Fruit fly (Drosophila melanogaster) whole organism, embryonic: ENCODE measurements around the gene CG9706.

ENCODE experiments used
- Adf1 ChIP-seq: fragments of 200-800 bp; sonication (Bioruptor generic); IDR thresholded peaks from 2 replicates; pipeline ENCODE4 v1.3.6; 2022; ENCODE audit warnings: missing biosample characterization, missing genetic modification characterization
- Bteb2 ChIP-seq: fragments of 200-800 bp; sonication (Bioruptor generic); optimal IDR thresholded peaks from 2 replicates; lab custom pipeline; 2016; ENCODE audit warnings: missing biosample characterization, missing genetic modification characterization
- CG10209 ChIP-seq: fragments of 200-800 bp; sonication (Bioruptor generic); optimal IDR thresholded peaks from 3 replicates; lab custom pipeline; 2017; ENCODE audit warnings: missing biosample characterization, mild to moderate bottlenecking, missing genetic modification characterization, missing genetic modification reagents
- CG1233 ChIP-seq: fragments of 200-800 bp; sonication (Bioruptor generic); optimal IDR thresholded peaks from 4 replicates; lab custom pipeline; 2018; ENCODE audit warnings: missing biosample characterization, mild to moderate bottlenecking, missing genetic modification characterization
- CG14050 ChIP-seq: fragments of 200-800 bp; sonication (Bioruptor generic); IDR thresholded peaks from 3 replicates; pipeline ENCODE4 v1.3.6; 2022; ENCODE audit warnings: missing biosample characterization, missing genetic modification characterization
- CG15073 ChIP-seq: fragments of 200-800 bp; sonication (Bioruptor generic); optimal IDR thresholded peaks from 2 replicates; lab custom pipeline; 2016; ENCODE audit warnings: missing biosample characterization, missing genetic modification characterization
- CG1603 ChIP-seq: fragments of 200-800 bp; sonication (Bioruptor generic); optimal IDR thresholded peaks from 2 replicates; lab custom pipeline; 2019; ENCODE audit warnings: missing biosample characterization, mild to moderate bottlenecking, missing genetic modification characterization, moderate library complexity
- CG17912 ChIP-seq: fragments of 200-800 bp; sonication (Bioruptor generic); optimal IDR thresholded peaks from 2 replicates; lab custom pipeline; 2018; ENCODE audit warnings: missing biosample characterization, mild to moderate bottlenecking, missing genetic modification characterization
- CG18011 ChIP-seq: fragments of 200-800 bp; sonication (Bioruptor generic); optimal IDR thresholded peaks from 2 replicates; lab custom pipeline; 2017; ENCODE audit warnings: missing biosample characterization, missing genetic modification characterization, mild to moderate bottlenecking, moderate library complexity, missing genotype
- CG33213 ChIP-seq: fragments of 200-800 bp; sonication (Bioruptor generic); optimal IDR thresholded peaks from 3 replicates; lab custom pipeline; 2016; ENCODE audit warnings: missing biosample characterization, missing genetic modification characterization
- CG42726 ChIP-seq: fragments of 200-800 bp; sonication (Bioruptor generic); IDR thresholded peaks from 2 replicates; pipeline ENCODE4 v1.3.6; 2022; ENCODE audit warnings: missing biosample characterization, missing genetic modification characterization; ENCODE audit not compliant: partially characterized antibody
- CG7928 ChIP-seq: fragments of 200-800 bp; sonication (Bioruptor generic); optimal IDR thresholded peaks from 2 replicates; lab custom pipeline; 2017; ENCODE audit warnings: missing biosample characterization, mild to moderate bottlenecking, missing genetic modification characterization
- CG7963 ChIP-seq: fragments of 200-800 bp; sonication (Bioruptor generic); IDR thresholded peaks from 3 replicates; pipeline ENCODE4 v1.3.6; 2022; ENCODE audit warnings: missing biosample characterization, missing genetic modification characterization; ENCODE audit not compliant: partially characterized antibody
- CTCF ChIP-seq: fragments of 200-800 bp; sonication (Bioruptor generic); optimal IDR thresholded peaks from 2 replicates; lab custom pipeline; 2017; ENCODE audit warnings: missing biosample characterization, mild to moderate bottlenecking, missing genetic modification characterization, moderate library complexity
- Camta ChIP-seq: fragments of 200-800 bp; sonication (Bioruptor generic); optimal IDR thresholded peaks from 2 replicates; lab custom pipeline; 2016; ENCODE audit warnings: missing biosample characterization, missing genetic modification characterization
- D19B ChIP-seq: fragments of 200-800 bp; sonication (Bioruptor generic); optimal IDR thresholded peaks from 2 replicates; lab custom pipeline; 2017; ENCODE audit warnings: missing biosample characterization, mild to moderate bottlenecking, missing genetic modification characterization
- Dbx ChIP-seq: fragments of 200-800 bp; sonication (Bioruptor generic); IDR thresholded peaks from 3 replicates; pipeline ENCODE4 v1.3.6; 2022; ENCODE audit warnings: missing biosample characterization, missing genetic modification characterization
- Dip2 ChIP-seq: fragments of 200-800 bp; sonication (Bioruptor generic); IDR thresholded peaks from 2 replicates; pipeline ENCODE4 v1.3.6; 2022; ENCODE audit warnings: missing biosample characterization, missing genetic modification characterization
- HmgZ ChIP-seq: fragments of 200-800 bp; sonication (Bioruptor generic); optimal IDR thresholded peaks from 2 replicates; lab custom pipeline; 2018; ENCODE audit warnings: missing biosample characterization, mild to moderate bottlenecking, missing genetic modification characterization
- Kr ChIP-seq: fragments of 200-800 bp; sonication (Bioruptor generic); optimal IDR thresholded peaks from 2 replicates; lab custom pipeline; 2017; ENCODE audit warnings: missing biosample characterization, mild to moderate bottlenecking, missing genetic modification characterization
- Mrtf ChIP-seq: fragments of 200-800 bp; sonication (Bioruptor generic); IDR thresholded peaks from 3 replicates; pipeline ENCODE4 v1.3.6; 2022; ENCODE audit warnings: missing biosample characterization, missing genetic modification characterization
- Oli ChIP-seq: fragments of 200-800 bp; sonication (Bioruptor generic); optimal IDR thresholded peaks from 2 replicates; lab custom pipeline; 2018; ENCODE audit warnings: missing biosample characterization, mild to moderate bottlenecking, missing genetic modification characterization, moderate library complexity
- Poxn ChIP-seq: fragments of 200-800 bp; sonication (Bioruptor generic); IDR thresholded peaks from 2 replicates; pipeline ENCODE4 v1.3.6; 2022; ENCODE audit warnings: missing biosample characterization, missing genetic modification characterization
- ap ChIP-seq: fragments of 200-800 bp; sonication (Bioruptor generic); IDR thresholded peaks from 2 replicates; pipeline ENCODE4 v1.3.6; 2022; ENCODE audit warnings: missing biosample characterization, missing genetic modification characterization
- bcd ChIP-seq: fragments of 200-800 bp; sonication (Bioruptor generic); optimal IDR thresholded peaks from 2 replicates; lab custom pipeline; 2017; ENCODE audit warnings: missing biosample characterization, mild to moderate bottlenecking, missing genetic modification characterization
- bowl ChIP-seq: fragments of 200-800 bp; sonication (Bioruptor generic); IDR thresholded peaks from 2 replicates; pipeline ENCODE4 v1.3.6; 2022; ENCODE audit warnings: missing biosample characterization, missing genetic modification characterization
- btn ChIP-seq: fragments of 200-800 bp; sonication (Bioruptor generic); optimal IDR thresholded peaks from 2 replicates; lab custom pipeline; 2016; ENCODE audit warnings: missing biosample characterization, missing genetic modification characterization
- cg ChIP-seq: fragments of 200-800 bp; sonication (Bioruptor generic); optimal IDR thresholded peaks from 3 replicates; lab custom pipeline; 2019; ENCODE audit warnings: missing biosample characterization, mild to moderate bottlenecking, missing genetic modification characterization, moderate library complexity
- dm ChIP-seq: fragments of 200-800 bp; sonication (Bioruptor generic); optimal IDR thresholded peaks from 3 replicates; lab custom pipeline; 2016; ENCODE audit warnings: missing biosample characterization, missing genetic modification characterization
- dmrt99B ChIP-seq: fragments of 200-800 bp; sonication (Bioruptor generic); optimal IDR thresholded peaks from 2 replicates; lab custom pipeline; 2018; ENCODE audit warnings: missing biosample characterization, mild to moderate bottlenecking, missing genetic modification characterization, moderate library complexity
- gcm ChIP-seq: fragments of 200-800 bp; sonication (Bioruptor generic); optimal IDR thresholded peaks from 2 replicates; lab custom pipeline; 2019; ENCODE audit warnings: missing biosample characterization, mild to moderate bottlenecking, missing genetic modification characterization, moderate library complexity
- gcm2 ChIP-seq: fragments of 200-800 bp; sonication (Bioruptor generic); optimal IDR thresholded peaks from 2 replicates; lab custom pipeline; 2016; ENCODE audit warnings: missing biosample characterization, missing genetic modification characterization
- ind ChIP-seq: fragments of 200-800 bp; sonication (Bioruptor generic); optimal IDR thresholded peaks from 3 replicates; lab custom pipeline; 2016; ENCODE audit warnings: missing biosample characterization, missing genetic modification characterization
- insv ChIP-seq, 2 experiments: fragments of 200-800 bp; sonication (Bioruptor generic); optimal IDR thresholded peaks; 3 replicates each; lab custom pipeline; 2016 to 2018; ENCODE audit warnings: missing biosample characterization in 2 of 2, missing genetic modification characterization in 2 of 2
- inv ChIP-seq: fragments of 200-800 bp; sonication (Bioruptor generic); IDR thresholded peaks from 2 replicates; pipeline ENCODE4 v1.3.6; 2022; ENCODE audit warnings: missing biosample characterization, missing genetic modification characterization; ENCODE audit not compliant: partially characterized antibody
- lola ChIP-seq, 3 experiments: fragments of >200 bp in 2 of 3; fragments of 200-800 bp in 1 of 3; sonication (Bioruptor generic) in 1 of 3; optimal IDR thresholded peaks; 2 replicates each; lab custom pipeline; 2017 to 2019; ENCODE audit warnings: missing biosample characterization in 3 of 3, missing genetic modification characterization in 3 of 3, mild to moderate bottlenecking in 1 of 3, moderate library complexity in 1 of 3
- mld ChIP-seq: fragments of 200-800 bp; sonication (Bioruptor generic); IDR thresholded peaks from 3 replicates; pipeline ENCODE4 v1.3.6; 2022; ENCODE audit warnings: missing biosample characterization, missing genetic modification characterization; ENCODE audit not compliant: partially characterized antibody
- nau ChIP-seq: fragments of 200-800 bp; sonication (Bioruptor generic); optimal IDR thresholded peaks from 3 replicates; lab custom pipeline; 2017; ENCODE audit warnings: missing biosample characterization, mild to moderate bottlenecking, missing genetic modification characterization, missing genetic modification reagents
- nerfin-1 ChIP-seq: fragments of 200-800 bp; sonication (Bioruptor generic); optimal IDR thresholded peaks from 3 replicates; lab custom pipeline; 2019; ENCODE audit warnings: missing biosample characterization, mild to moderate bottlenecking, missing genetic modification characterization, moderate library complexity
- pfk ChIP-seq: fragments of 200-800 bp; sonication (Bioruptor generic); optimal IDR thresholded peaks from 2 replicates; lab custom pipeline; 2018; ENCODE audit warnings: missing biosample characterization, mild to moderate bottlenecking, missing genetic modification characterization, moderate library complexity
- ro ChIP-seq: fragments of 200-800 bp; sonication (Bioruptor generic); IDR thresholded peaks from 2 replicates; pipeline ENCODE4 v1.3.6; 2022; ENCODE audit warnings: missing biosample characterization, missing genetic modification characterization
- run ChIP-seq: fragments of 200-800 bp; sonication (Bioruptor generic); optimal IDR thresholded peaks from 3 replicates; lab custom pipeline; 2018; ENCODE audit warnings: missing biosample characterization, mild to moderate bottlenecking, missing genetic modification characterization
- sd ChIP-seq: fragments of 200-800 bp; sonication (Bioruptor generic); optimal IDR thresholded peaks from 3 replicates; lab custom pipeline; 2018; ENCODE audit warnings: missing biosample characterization, mild to moderate bottlenecking, missing genetic modification characterization, moderate library complexity
- sens ChIP-seq: fragments of 200-800 bp; sonication (Bioruptor generic); peaks from one replicate; lab custom pipeline; 2016; ENCODE audit warnings: missing biosample characterization, missing genetic modification characterization
- sens-2 ChIP-seq: fragments of 200-800 bp; sonication (Bioruptor generic); IDR thresholded peaks from 2 replicates; pipeline ENCODE4 v1.3.6; 2022; ENCODE audit warnings: missing biosample characterization, missing genetic modification characterization
- ssp ChIP-seq: fragments of 200-800 bp; sonication (Bioruptor generic); IDR thresholded peaks from 2 replicates; pipeline ENCODE4 v1.3.6; 2022; ENCODE audit warnings: missing biosample characterization, missing genetic modification characterization
- tap ChIP-seq: fragments of 200-800 bp; optimal IDR thresholded peaks from 3 replicates; lab custom pipeline; 2019; ENCODE audit warnings: missing biosample characterization, mild to moderate bottlenecking, missing genetic modification characterization, moderate library complexity
- tio ChIP-seq: fragments of 200-800 bp; sonication (Bioruptor generic); optimal IDR thresholded peaks from 2 replicates; lab custom pipeline; 2017; ENCODE audit warnings: missing biosample characterization, missing genetic modification characterization, inconsistent platforms
- trh ChIP-seq: fragments of 200-800 bp; sonication (Bioruptor generic); optimal IDR thresholded peaks from 2 replicates; lab custom pipeline; 2016; ENCODE audit warnings: missing biosample characterization, missing genetic modification characterization
- vvl ChIP-seq: fragments of 200-800 bp; sonication (Bioruptor generic); IDR thresholded peaks from 2 replicates; pipeline ENCODE4 v1.3.6; 2022; ENCODE audit warnings: missing biosample characterization, missing genetic modification characterization
- wor ChIP-seq: fragments of 200-800 bp; sonication (Bioruptor generic); IDR thresholded peaks from 2 replicates; pipeline ENCODE4 v1.3.6; 2022; ENCODE audit warnings: missing biosample characterization, missing genetic modification characterization
- zfh1 ChIP-seq: fragments of 200-800 bp; sonication (Bioruptor generic); IDR thresholded peaks from 3 replicates; pipeline ENCODE4 v1.3.6; 2022; ENCODE audit warnings: missing biosample characterization, missing genetic modification characterization
- zfh2 ChIP-seq: fragments of 200-800 bp; sonication (Bioruptor generic); optimal IDR thresholded peaks from 2 replicates; lab custom pipeline; 2016; ENCODE audit warnings: missing biosample characterization, missing genetic modification characterization

CG9706 gene

DNA sequence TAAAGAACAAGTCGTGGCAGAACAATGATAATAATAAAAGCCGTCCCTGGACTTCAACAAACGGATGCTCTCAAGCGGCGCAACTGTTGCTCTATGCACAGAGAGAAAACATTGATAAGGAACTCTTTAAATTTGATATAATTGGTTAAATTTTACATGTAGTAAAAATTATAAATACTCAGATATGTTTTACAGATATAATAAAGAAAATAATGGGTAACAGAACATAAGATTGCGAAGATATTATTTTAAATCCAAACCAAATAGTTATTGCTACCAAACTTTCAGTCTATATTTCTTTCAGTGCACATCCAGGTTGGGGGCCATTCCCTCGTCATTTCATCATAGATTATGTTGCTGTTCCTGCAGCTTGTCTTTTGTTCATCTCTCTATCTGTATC, 33.1 kb upstream of the CG9706 start (continued):
- TF ChIP-seq dmrt99B (tag; lab: Kevin White, UChicago) = peak; percentile 60
- TF ChIP-seq wor (GFP tag; lab: Robert Waterston, UW) = no peak
- TF ChIP-seq sens-2 = no peak
- TF ChIP-seq CG10209 (GFP tag; lab: Kevin White, UChicago) = no peak
- TF ChIP-seq ro (GFP tag; lab: Robert Waterston, UW) = no peak
- TF ChIP-seq CG42726 (GFP tag; lab: Robert Waterston, UW) = no peak
- no peak for TF ChIP-seq sd (tag; lab: Kevin White, UChicago)
- TF ChIP-seq tap (tag; lab: Kevin White, UChicago) = peak; percentile 9
- TF ChIP-seq run (tag; lab: Kevin White, UChicago) = no peak
- no peak for TF ChIP-seq Camta
- no peak for TF ChIP-seq HmgZ (tag; lab: Kevin White, UChicago)
- TF ChIP-seq dm (GFP tag; lab: Kevin White, UChicago) = no peak
- TF ChIP-seq ssp (GFP tag; lab: Robert Waterston, UW) = no peak
- TF ChIP-seq zfh1 (GFP tag; lab: Robert Waterston, UW) = peak; percentile 50; the same call in 1 of the 3 replicates
- no peak for TF ChIP-seq ap (GFP tag; lab: Robert Waterston, UW)
- TF ChIP-seq CG7928 = no peak
- TF ChIP-seq pfk (GFP tag; lab: Kevin White, UChicago) = no peak
- no peak for TF ChIP-seq Adf1 (GFP tag; lab: Robert Waterston, UW)
- no peak for TF ChIP-seq tio (GFP tag; lab: Kevin White, UChicago)
- no peak for TF ChIP-seq CG1603 (tag; lab: Kevin White, UChicago)
- no peak for TF ChIP-seq insv (GFP tag; optimal IDR thresholded peaks at IDR 0.05; lab: Kevin White, UChicago)
- TF ChIP-seq nerfin-1 = peak; percentile 44
- peak; percentile 74 for TF ChIP-seq sens
- no peak for TF ChIP-seq bowl (GFP tag; lab: Robert Waterston, UW)
- TF ChIP-seq Kr (GFP tag; lab: Kevin White, UChicago) = no peak
- no peak for TF ChIP-seq Mrtf (GFP tag; lab: Robert Waterston, UW)
- TF ChIP-seq lola (GFP tag; optimal IDR thresholded peaks at IDR 0.05; lab: Kevin White, UChicago) = peak in 1 of 3 experiments; percentile 63
- TF ChIP-seq vvl (GFP tag; lab: Robert Waterston, UW) = no peak
- no peak for TF ChIP-seq Bteb2 (GFP tag; lab: Kevin White, UChicago)
- TF ChIP-seq trh = no peak
- no peak for TF ChIP-seq CG7963 (GFP tag; lab: Robert Waterston, UW)
- no peak for TF ChIP-seq bcd (GFP tag; lab: Kevin White, UChicago)
- no peak for TF ChIP-seq CG15073 (GFP tag; lab: Kevin White, UChicago)
- TF ChIP-seq CG1233 = peak; percentile 2
- no peak for TF ChIP-seq zfh2 (GFP tag; lab: Kevin White, UChicago)
- no peak for TF ChIP-seq ind (GFP tag; lab: Kevin White, UChicago)
- no peak for TF ChIP-seq gcm2 (GFP tag; lab: Kevin White, UChicago)
- TF ChIP-seq Dip2 = no peak
- no peak for TF ChIP-seq cg (GFP tag; lab: Kevin White, UChicago)
- no peak for TF ChIP-seq btn (GFP tag; lab: Kevin White, UChicago)
- TF ChIP-seq Poxn = no peak
- TF ChIP-seq Oli (tag; lab: Kevin White, UChicago) = peak; percentile 7
- no peak for TF ChIP-seq CG14050 (GFP tag; lab: Robert Waterston, UW)
- TF ChIP-seq nau (GFP tag; lab: Kevin White, UChicago) = no peak
- TF ChIP-seq CG17912 (GFP tag; lab: Kevin White, UChicago) = no peak
- TF ChIP-seq CTCF (GFP tag; lab: Kevin White, UChicago) = no peak
- no peak for TF ChIP-seq CG33213 (GFP tag; lab: Kevin White, UChicago)
- no peak for TF ChIP-seq gcm (GFP tag; lab: Kevin White, UChicago)
- TF ChIP-seq CG18011 (GFP tag; lab: Kevin White, UChicago) = no peak
- no peak for TF ChIP-seq Dbx (GFP tag; lab: Robert Waterston, UW)
- TF ChIP-seq inv (GFP tag; lab: Robert Waterston, UW) = no peak
- no peak for TF ChIP-seq mld (GFP tag; lab: Robert Waterston, UW)
- no peak for TF ChIP-seq D19B (GFP tag; lab: Kevin White, UChicago)
